Fruit fly (Drosophila melanogaster) whole organism, prepupa: Measurements from ENCODE around the gene ssh.

Source experiments
- Blimp-1 ChIP-seq: fragments of 200-800 bp; sonication (Bioruptor generic); optimal IDR thresholded peaks from 3 replicates; lab custom pipeline; 2017; ENCODE audit warnings: missing biosample characterization, missing genetic modification characterization, mild to moderate bottlenecking, moderate library complexity, missing genetic modification reagents
- CG10631 ChIP-seq: fragments of 200-800 bp; sonication (Bioruptor generic); optimal IDR thresholded peaks from 2 replicates; lab custom pipeline; 2016; ENCODE audit warnings: missing biosample characterization, missing genetic modification characterization
- CG10669 ChIP-seq: fragments of 200-800 bp; sonication (Bioruptor generic); optimal IDR thresholded peaks from 3 replicates; lab custom pipeline; 2018; ENCODE audit warnings: missing biosample characterization, mild to moderate bottlenecking, missing genetic modification characterization, moderate library complexity
- CG11294 ChIP-seq: fragments of 200-800 bp; sonication (Bioruptor generic); IDR thresholded peaks from 2 replicates; pipeline ENCODE4 v1.3.6; 2022; ENCODE audit warnings: missing biosample characterization, missing genetic modification characterization
- CG11902 ChIP-seq: fragments of 200-800 bp; sonication (Bioruptor generic); optimal IDR thresholded peaks from 3 replicates; lab custom pipeline; 2016; ENCODE audit warnings: missing biosample characterization, missing genetic modification characterization
- CG15336 ChIP-seq: fragments of 200-800 bp; sonication (Bioruptor generic); IDR thresholded peaks from 2 replicates; pipeline ENCODE4 v1.3.6; 2022; ENCODE audit warnings: missing biosample characterization, missing genetic modification characterization
- CG1621 ChIP-seq: fragments of 200-800 bp; sonication (Bioruptor generic); optimal IDR thresholded peaks from 3 replicates; lab custom pipeline; 2018; ENCODE audit warnings: missing biosample characterization, mild to moderate bottlenecking, missing genetic modification characterization
- CG31627 ChIP-seq: fragments of 200-800 bp; sonication (Bioruptor generic); optimal IDR thresholded peaks from 3 replicates; lab custom pipeline; 2016; ENCODE audit warnings: missing biosample characterization, missing genetic modification characterization
- CG32006 ChIP-seq: fragments of 200-800 bp; sonication (Bioruptor generic); optimal IDR thresholded peaks from 3 replicates; lab custom pipeline; 2017; ENCODE audit warnings: missing biosample characterization, mild to moderate bottlenecking, missing genetic modification characterization
- CG3919 ChIP-seq: fragments of 200-800 bp; sonication (Bioruptor generic); optimal IDR thresholded peaks from 3 replicates; lab custom pipeline; 2016; ENCODE audit warnings: missing biosample characterization, missing genetic modification characterization
- CG4318 ChIP-seq: fragments of 200-800 bp; sonication (Bioruptor generic); optimal IDR thresholded peaks from 3 replicates; lab custom pipeline; 2017; ENCODE audit warnings: missing biosample characterization, mild to moderate bottlenecking, missing genetic modification characterization
- CG6163 ChIP-seq: fragments of 200-800 bp; sonication (Bioruptor generic); IDR thresholded peaks from 3 replicates; pipeline ENCODE4 v1.3.6; 2022; ENCODE audit warnings: missing biosample characterization, missing genetic modification characterization
- CG6276 ChIP-seq: fragments of 200-800 bp; sonication (Bioruptor generic); optimal IDR thresholded peaks from 2 replicates; lab custom pipeline; 2017; ENCODE audit warnings: missing biosample characterization, mild to moderate bottlenecking, missing genetic modification characterization
- CG6792 ChIP-seq: fragments of 200-800 bp; sonication (Bioruptor generic); optimal IDR thresholded peaks from 3 replicates; lab custom pipeline; 2016; ENCODE audit warnings: missing biosample characterization, missing genetic modification characterization
- CG6808 ChIP-seq: fragments of 200-800 bp; sonication (Bioruptor generic); optimal IDR thresholded peaks from 3 replicates; lab custom pipeline; 2017; ENCODE audit warnings: missing biosample characterization, missing genetic modification characterization, mild to moderate bottlenecking, moderate library complexity, missing genetic modification reagents
- CG6854 ChIP-seq: fragments of 200-800 bp; sonication (Bioruptor generic); optimal IDR thresholded peaks from 2 replicates; lab custom pipeline; 2017; ENCODE audit warnings: missing biosample characterization, mild to moderate bottlenecking, missing genetic modification characterization
- CG7368 ChIP-seq: fragments of 200-800 bp; sonication (Bioruptor generic); optimal IDR thresholded peaks from 3 replicates; lab custom pipeline; 2016; ENCODE audit warnings: missing biosample characterization, missing genetic modification characterization
- CG8319 ChIP-seq: fragments of 200-800 bp; sonication (Bioruptor generic); optimal IDR thresholded peaks from 3 replicates; lab custom pipeline; 2016; ENCODE audit warnings: missing biosample characterization, missing genetic modification characterization
- Eip78C ChIP-seq: fragments of 200-800 bp; sonication (Bioruptor generic); peaks from one replicate; lab custom pipeline; 2016; ENCODE audit warnings: missing biosample characterization, missing genetic modification characterization
- Ets21C ChIP-seq: fragments of 200-800 bp; sonication (Bioruptor generic); optimal IDR thresholded peaks from 3 replicates; lab custom pipeline; 2016; ENCODE audit warnings: missing biosample characterization, missing genetic modification characterization
- Gug ChIP-seq: fragments of 200-800 bp; sonication (Bioruptor generic); IDR thresholded peaks from 2 replicates; pipeline ENCODE4 v1.3.6; 2022; ENCODE audit warnings: missing biosample characterization, missing genetic modification characterization
- Hr39 ChIP-seq: fragments of 200-800 bp; sonication (Bioruptor generic); optimal IDR thresholded peaks from 2 replicates; lab custom pipeline; 2016; ENCODE audit warnings: missing biosample characterization, missing genetic modification characterization
- Hr4 ChIP-seq: fragments of 200-800 bp; sonication (Bioruptor generic); optimal IDR thresholded peaks from 3 replicates; lab custom pipeline; 2016; ENCODE audit warnings: missing biosample characterization, missing genetic modification characterization
- Lpt ChIP-seq: fragments of 200-800 bp; sonication (Bioruptor generic); optimal IDR thresholded peaks from 3 replicates; lab custom pipeline; 2016; ENCODE audit warnings: missing biosample characterization, missing genetic modification characterization
- Met ChIP-seq: fragments of 200-800 bp; sonication (Bioruptor generic); optimal IDR thresholded peaks from 3 replicates; lab custom pipeline; 2016; ENCODE audit warnings: missing biosample characterization, missing genetic modification characterization
- Smox ChIP-seq: fragments of 200-800 bp; sonication (Bioruptor generic); optimal IDR thresholded peaks from 3 replicates; lab custom pipeline; 2016; ENCODE audit warnings: missing biosample characterization, missing genetic modification characterization
- Sox102F ChIP-seq: fragments of 200-800 bp; sonication (Bioruptor generic); optimal IDR thresholded peaks from 2 replicates; lab custom pipeline; 2016; ENCODE audit warnings: missing biosample characterization, mild to moderate bottlenecking, missing genetic modification characterization
- Sox14 ChIP-seq: fragments of 200-800 bp; sonication (Bioruptor generic); optimal IDR thresholded peaks from 3 replicates; lab custom pipeline; 2016; ENCODE audit warnings: missing biosample characterization, missing genetic modification characterization
- Sox15 ChIP-seq: fragments of 200-800 bp; sonication (Bioruptor generic); optimal IDR thresholded peaks from 3 replicates; lab custom pipeline; 2016; ENCODE audit warnings: missing biosample characterization, missing genetic modification characterization
- achi ChIP-seq: fragments of 200-800 bp; sonication (Bioruptor generic); optimal IDR thresholded peaks from 3 replicates; lab custom pipeline; 2016; ENCODE audit warnings: missing biosample characterization, missing genetic modification characterization
- acj6 ChIP-seq: fragments of 200-800 bp; sonication (Bioruptor generic); optimal IDR thresholded peaks from 3 replicates; lab custom pipeline; 2016; ENCODE audit warnings: missing biosample characterization, missing genetic modification characterization
- cyc ChIP-seq: fragments of 200-800 bp; sonication (Bioruptor generic); optimal IDR thresholded peaks from 3 replicates; lab custom pipeline; 2016; ENCODE audit warnings: missing biosample characterization, missing genetic modification characterization
- dac ChIP-seq: fragments of 200-800 bp; sonication (Bioruptor generic); optimal IDR thresholded peaks from 2 replicates; lab custom pipeline; 2017; ENCODE audit warnings: missing biosample characterization, mild to moderate bottlenecking, missing genetic modification characterization
- dsx ChIP-seq: fragments of 200-800 bp; optimal IDR thresholded peaks from 3 replicates; lab custom pipeline; 2019; ENCODE audit warnings: missing biosample characterization, mild to moderate bottlenecking, missing genetic modification characterization, moderate library complexity; ENCODE audit not compliant: poor library complexity, severe bottlenecking
- eg ChIP-seq: fragments of 200-800 bp; sonication (Bioruptor generic); IDR thresholded peaks from 3 replicates; pipeline ENCODE4 v1.3.6; 2022; ENCODE audit warnings: missing biosample characterization, missing genetic modification characterization
- fd59A ChIP-seq: fragments of 200-800 bp; sonication (Bioruptor generic); optimal IDR thresholded peaks from 2 replicates; lab custom pipeline; 2017; ENCODE audit warnings: missing biosample characterization, mild to moderate bottlenecking, missing genetic modification characterization, missing genetic modification reagents
- fd85E ChIP-seq: fragments of 200-800 bp; sonication (Bioruptor generic); optimal IDR thresholded peaks from 3 replicates; lab custom pipeline; 2016; ENCODE audit warnings: missing biosample characterization, missing genetic modification characterization
- net ChIP-seq: fragments of 200-800 bp; sonication (Bioruptor generic); optimal IDR thresholded peaks from 3 replicates; lab custom pipeline; 2016; ENCODE audit warnings: missing biosample characterization, missing genetic modification characterization
- pdm3 ChIP-seq: fragments of 200-800 bp; sonication (Bioruptor generic); optimal IDR thresholded peaks from 3 replicates; lab custom pipeline; 2016; ENCODE audit warnings: missing biosample characterization, missing genetic modification characterization
- salr ChIP-seq, 2 experiments: fragments of 200-800 bp; sonication (Bioruptor generic); optimal IDR thresholded peaks; 3 replicates each; lab custom pipeline; 2016 to 2018; ENCODE audit warnings: missing biosample characterization in 2 of 2, missing genetic modification characterization in 2 of 2, mild to moderate bottlenecking in 1 of 2
- spab ChIP-seq: fragments of 200-800 bp; sonication (Bioruptor generic); optimal IDR thresholded peaks from 2 replicates; lab custom pipeline; 2017; ENCODE audit warnings: missing biosample characterization, mild to moderate bottlenecking, missing genetic modification characterization, missing genetic modification reagents
- svp ChIP-seq: fragments of 200-800 bp; sonication (Bioruptor generic); peaks from one replicate; lab custom pipeline; 2016; ENCODE audit warnings: missing biosample characterization, missing genetic modification characterization
- topi ChIP-seq: fragments of 200-800 bp; sonication (Bioruptor generic); optimal IDR thresholded peaks from 3 replicates; lab custom pipeline; 2016; ENCODE audit warnings: missing biosample characterization, missing genetic modification characterization
- vri ChIP-seq: fragments of 200-800 bp; sonication (Bioruptor generic); optimal IDR thresholded peaks from 3 replicates; lab custom pipeline; 2016; ENCODE audit warnings: missing biosample characterization, mild to moderate bottlenecking, missing genetic modification characterization

ssh gene

DNA sequence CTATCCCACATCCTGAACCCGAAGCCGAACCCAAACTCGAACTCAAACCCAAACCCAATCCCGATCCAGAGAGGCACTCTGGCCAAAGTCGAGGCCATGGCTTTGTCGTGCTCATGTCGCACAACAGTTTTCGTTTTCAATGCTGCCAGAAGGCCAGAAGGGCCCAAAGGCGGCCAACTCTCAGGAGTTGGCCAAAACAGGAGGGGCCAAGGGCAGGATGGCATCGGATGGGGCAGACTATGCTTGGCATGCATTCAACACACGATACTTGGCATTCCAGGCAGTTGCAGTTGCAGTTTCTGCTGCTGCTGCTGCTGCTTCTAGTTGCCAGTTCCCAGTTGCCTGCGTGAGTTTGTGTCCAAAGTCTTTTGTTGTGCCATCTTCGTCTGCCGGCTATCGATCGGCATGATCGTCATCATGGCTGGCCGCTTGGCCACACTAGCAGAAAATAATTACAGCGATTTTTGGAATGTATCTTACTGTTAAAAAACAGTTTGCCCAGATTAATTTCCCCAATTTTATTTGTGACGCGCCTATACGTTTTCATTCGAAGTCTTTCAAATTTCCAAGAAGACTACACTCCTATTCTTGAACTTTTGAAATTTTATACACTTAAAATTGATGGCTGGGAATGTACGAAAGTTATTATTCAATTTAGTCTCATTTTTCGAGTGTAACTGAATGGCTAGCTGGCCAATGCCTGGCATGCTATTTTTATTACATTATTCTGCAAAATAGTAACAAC is 25.7 kb upstream of the ssh start (continued):
- TF ChIP-seq CG15336 (GFP tag; lab: Robert Waterston, UW) = no peak

DNA sequence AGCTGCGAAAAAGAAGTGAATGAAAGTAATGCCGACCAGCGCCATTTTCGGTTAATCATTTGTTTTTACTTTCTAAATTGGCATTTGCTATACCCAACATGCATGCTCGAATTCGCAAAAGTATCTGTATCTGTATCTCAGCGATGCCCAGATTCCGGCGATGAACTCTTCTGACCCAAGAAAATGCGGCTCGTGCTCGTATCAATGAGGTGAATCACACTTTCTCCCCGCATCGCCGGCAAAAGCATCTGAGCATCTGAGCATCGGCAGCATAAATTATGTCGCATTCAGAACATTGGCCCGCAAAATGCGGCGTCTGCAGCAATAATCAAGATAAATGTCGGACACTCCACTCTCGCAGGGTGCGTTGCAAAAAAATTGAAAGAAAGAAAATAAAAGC is 24.1 kb upstream of the ssh start:
- TF ChIP-seq cyc = no peak
- TF ChIP-seq achi (GFP tag; lab: Kevin White, UChicago) = no peak
- TF ChIP-seq CG6276 (GFP tag; lab: Kevin White, UChicago) = no peak
- no peak for TF ChIP-seq Hr39 (GFP tag; lab: Kevin White, UChicago)
- TF ChIP-seq spab = no peak
- no peak for TF ChIP-seq CG1621 (tag; lab: Kevin White, UChicago)
- TF ChIP-seq Ets21C = no peak
- TF ChIP-seq Hr4 (GFP tag; lab: Kevin White, UChicago) = no peak
- no peak for TF ChIP-seq Sox102F (GFP tag; lab: Kevin White, UChicago)
- no peak for TF ChIP-seq CG6163 (GFP tag; lab: Robert Waterston, UW)
- TF ChIP-seq Gug (GFP tag; lab: Robert Waterston, UW) = no peak
- peak; percentile 59 for TF ChIP-seq CG6854
- no peak for TF ChIP-seq CG10631 (GFP tag; lab: Kevin White, UChicago)
- no peak for TF ChIP-seq Lpt
- no peak for TF ChIP-seq dsx (GFP tag; lab: Kevin White, UChicago)
- TF ChIP-seq topi (GFP tag; lab: Kevin White, UChicago) = no peak
- no peak for TF ChIP-seq dac (GFP tag; lab: Kevin White, UChicago)
- TF ChIP-seq svp (GFP tag; lab: Kevin White, UChicago) = peak; percentile 80
- peak; percentile 88 for TF ChIP-seq Blimp-1 (GFP tag; lab: Kevin White, UChicago)

DNA sequence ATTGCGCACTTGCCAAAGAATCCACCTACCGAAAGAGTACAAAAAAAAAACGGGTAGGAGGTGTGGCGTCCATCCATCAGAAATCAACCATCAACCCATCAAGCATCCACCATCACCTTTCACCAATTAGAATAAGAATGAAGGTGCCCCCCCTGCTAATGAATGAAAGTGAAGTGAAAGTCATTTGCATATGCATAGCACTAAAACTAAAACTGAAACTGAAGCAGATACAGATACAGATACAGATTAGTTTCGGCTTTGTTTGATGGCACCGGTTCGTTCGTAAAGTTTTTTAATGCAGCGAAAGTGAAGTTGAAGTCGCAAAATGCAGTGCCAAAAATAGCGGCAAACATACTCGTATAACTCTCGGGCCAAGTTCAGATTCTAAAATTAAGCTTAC is 23.3 kb upstream of the ssh start:
- TF ChIP-seq svp (GFP tag; lab: Kevin White, UChicago) = no peak

DNA sequence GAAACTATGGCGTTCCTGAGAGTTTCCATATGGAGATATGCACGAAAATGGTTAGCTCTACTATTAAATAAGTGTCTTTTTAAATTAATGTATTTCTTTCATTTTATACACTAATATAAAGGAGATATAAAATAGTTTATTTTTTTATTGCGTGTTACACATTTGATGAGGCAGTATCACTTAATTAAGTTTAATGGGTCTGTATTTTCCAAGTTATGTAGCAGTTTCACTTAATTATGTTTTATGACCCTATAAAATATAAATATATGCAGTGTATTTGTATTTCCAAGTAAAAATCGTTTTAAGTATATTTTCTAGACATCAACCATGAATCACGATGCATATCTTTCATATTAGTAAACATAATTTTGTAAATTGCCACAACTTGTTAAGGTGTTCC is 21.8 kb upstream of the ssh start:
- TF ChIP-seq CG8319 (GFP tag; lab: Kevin White, UChicago) (no peak), spab (no peak), Lpt (no peak), Sox15 (GFP tag; lab: Kevin White, UChicago) (no peak), achi (GFP tag; lab: Kevin White, UChicago) (no peak), eg (GFP tag; lab: Robert Waterston, UW) (no peak), dac (GFP tag; lab: Kevin White, UChicago) (no peak), net (GFP tag; lab: Kevin White, UChicago) (no peak), CG6808 (GFP tag; lab: Kevin White, UChicago) (no peak), acj6 (no peak), CG3919 (GFP tag; lab: Kevin White, UChicago) (no peak), fd59A (GFP tag; lab: Kevin White, UChicago) (no peak), CG6792 (GFP tag; lab: Kevin White, UChicago) (no peak), Smox (peak; percentile 19), CG6163 (GFP tag; lab: Robert Waterston, UW) (no peak), CG10631 (GFP tag; lab: Kevin White, UChicago) (no peak), Hr39 (GFP tag; lab: Kevin White, UChicago) (peak; percentile 16), CG7368 (no peak), pdm3 (no peak), salr (GFP tag; optimal IDR thresholded peaks at IDR 0.05; lab: Kevin White, UChicago) (no peak), CG31627 (no peak), Eip78C (GFP tag; lab: Kevin White, UChicago) (peak; percentile 37), CG4318 (GFP tag; lab: Kevin White, UChicago) (peak; percentile 21), vri (GFP tag; lab: Kevin White, UChicago) (no peak), cyc (no peak), CG11902 (GFP tag; lab: Kevin White, UChicago) (no peak), Sox14 (GFP tag; lab: Kevin White, UChicago) (no peak), fd85E (GFP tag; lab: Kevin White, UChicago) (no peak), CG10669 (GFP tag; lab: Kevin White, UChicago) (no peak), Blimp-1 (GFP tag; lab: Kevin White, UChicago) (no peak), svp (GFP tag; lab: Kevin White, UChicago) (peak; percentile 77), Met (GFP tag; lab: Kevin White, UChicago) (peak; percentile 33), CG6276 (GFP tag; lab: Kevin White, UChicago) (no peak), CG32006 (peak; percentile 63), CG11294 (no peak), dsx (GFP tag; lab: Kevin White, UChicago) (no peak)
